Worm (Caenorhabditis elegans) whole organism, young adult: ENCODE data around the gene asp-5.

Experiments
- F57C9.4 ChIP-seq: sonication (generic microtip); optimal IDR thresholded peaks from 2 replicates; lab custom pipeline; 2017; ENCODE audit warnings: mild to moderate bottlenecking, missing genetic modification characterization, missing compliant biosample characterization
- ama-1 ChIP-seq, 3 experiments: fragments of 150-350 bp in 1 of 3; sonication (generic microtip) in 2 of 3; optimal IDR thresholded peaks; 2 replicates each; lab custom pipeline; 2014 to 2018; ENCODE audit warnings: missing biosample characterization in 2 of 3, missing genetic modification characterization in 2 of 3, missing genetic modification reagents in 2 of 3
- hrde-1 ChIP-seq: sonication (generic microtip); optimal IDR thresholded peaks from 2 replicates; lab custom pipeline; 2016; ENCODE audit warnings: missing genetic modification characterization, mild to moderate bottlenecking, missing compliant biosample characterization, moderate library complexity, missing genotype, missing genetic modification reagents, borderline replicate concordance
- lin-35 ChIP-seq, 3 experiments: fragments of 150-350 bp in 2 of 3; sonication (generic microtip) in 1 of 3; optimal IDR thresholded peaks; 2 replicates each; lab custom pipeline; 2014 to 2018; ENCODE audit warnings: missing biosample characterization in 3 of 3, missing genetic modification characterization in 3 of 3, missing genetic modification reagents in 3 of 3
- mel-28 ChIP-seq: sonication (generic microtip); optimal IDR thresholded peaks from 2 replicates; lab custom pipeline; 2016; ENCODE audit warnings: borderline replicate concordance, mild to moderate bottlenecking, missing genetic modification characterization, missing compliant biosample characterization
- zim-3 ChIP-seq: sonication (generic microtip); optimal IDR thresholded peaks from 2 replicates; lab custom pipeline; 2017; ENCODE audit warnings: mild to moderate bottlenecking, missing genetic modification characterization, moderate library complexity, missing compliant biosample characterization

ce11 chrV:8284800-8285199, 12.6 kb downstream of the asp-5 start, which contains the start of gene slc-17.5:
- no peak for TF ChIP-seq lin-35 (GFP tag; optimal IDR thresholded peaks at IDR 0.05; lab: Kevin White, UChicago)
- TF ChIP-seq F57C9.4 (tag; lab: Kevin White, UChicago), result no peak
- no peak for TF ChIP-seq ama-1 (optimal IDR thresholded peaks at IDR 0.05; lab: Kevin White, UChicago)
- TF ChIP-seq ama-1 (GFP tag; optimal IDR thresholded peaks at IDR 0.05; lab: Kevin White, UChicago), result no peak
- TF ChIP-seq hrde-1, result no peak
- TF ChIP-seq zim-3, result no peak
- TF ChIP-seq mel-28 (tag; lab: Kevin White, UChicago), result no peak
